Worm (Caenorhabditis elegans) whole organism, early embryonic: Measurements from ENCODE around the gene wht-3.

Experiments used
- F13C5.2 ChIP-seq: sonication (generic microtip); optimal IDR thresholded peaks from 2 replicates; lab custom pipeline; 2017; ENCODE audit warnings: mild to moderate bottlenecking, missing genetic modification characterization, inconsistent platforms, missing compliant biosample characterization
- ceh-13 ChIP-seq: fragments of 200-800 bp; sonication (Bioruptor generic); optimal IDR thresholded peaks from 2 replicates; lab custom pipeline; 2018; ENCODE audit warnings: mild to moderate bottlenecking, missing genetic modification characterization, missing compliant biosample characterization
- hmbx-1 ChIP-seq: sonication (generic microtip); optimal IDR thresholded peaks from 2 replicates; lab custom pipeline; 2016; ENCODE audit warnings: mild to moderate bottlenecking, missing genetic modification characterization, missing compliant biosample characterization

DNA sequence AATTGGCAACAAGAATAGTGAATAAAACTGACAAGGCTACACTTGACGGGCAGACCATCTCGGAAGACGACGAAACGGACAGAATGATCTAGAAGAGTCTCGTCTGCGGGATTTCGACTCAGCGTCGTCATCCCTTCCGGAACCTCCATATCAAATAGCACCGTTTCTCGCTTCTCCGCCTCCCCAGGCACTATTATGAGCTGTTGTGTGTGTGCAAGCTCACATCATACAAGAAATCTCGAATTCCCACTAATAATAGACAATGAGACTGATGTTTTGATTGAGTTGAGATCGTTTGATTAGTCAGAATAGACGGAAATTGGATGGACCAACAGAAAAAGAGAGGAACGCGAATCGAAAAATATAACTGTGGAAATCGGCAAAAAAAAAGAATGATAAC is 38.8 kb upstream of the wht-3 start, which contains the start of gene spp-28:
- TF ChIP-seq F13C5.2 (tag; lab: Kevin White, UChicago) = no peak
- TF ChIP-seq hmbx-1 = no peak
- TF ChIP-seq ceh-13 (GFP tag; lab: Kevin White, UChicago) = no peak
